Fruit fly (Drosophila melanogaster) Kc167 (cell line): ENCODE measurements around the gene sosie.

Experiments used
- Sin3A ChIP-seq: fragments of >200 bp; optimal IDR thresholded peaks from 2 replicates; lab custom pipeline; 2018; ENCODE audit warnings: missing external identifiers
- h ChIP-seq: fragments of >200 bp; optimal IDR thresholded peaks from 3 replicates; lab custom pipeline; 2018; ENCODE audit warnings: missing external identifiers
- psq ChIP-seq: fragments of >200 bp; optimal IDR thresholded peaks from 2 replicates; lab custom pipeline; 2017; ENCODE audit warnings: missing external identifiers

dm6 chr3R:24841063-24841462 lies 7.3 kb downstream of the sosie start, which contains the start of gene CG33658:
- TF ChIP-seq h: no peak
- TF ChIP-seq Sin3A: no peak
- TF ChIP-seq psq (lab: Kevin White, UChicago): no peak
